Fruit fly (Drosophila melanogaster) whole organism, embryonic: ENCODE results near the gene Pcmt.

Source experiments
- Opbp ChIP-seq: fragments of 200-800 bp; sonication (Bioruptor generic); IDR thresholded peaks from 3 replicates; pipeline ENCODE4 v1.3.6; 2022; ENCODE audit warnings: missing biosample characterization, missing genetic modification characterization; ENCODE audit not compliant: partially characterized antibody
- inv ChIP-seq: fragments of 200-800 bp; sonication (Bioruptor generic); IDR thresholded peaks from 2 replicates; pipeline ENCODE4 v1.3.6; 2022; ENCODE audit warnings: missing biosample characterization, missing genetic modification characterization; ENCODE audit not compliant: partially characterized antibody
- seq ChIP-seq: fragments of 200-800 bp; sonication (Bioruptor generic); IDR thresholded peaks from 2 replicates; pipeline ENCODE4 v1.3.6; 2022; ENCODE audit warnings: missing biosample characterization, missing genetic modification characterization

- TF ChIP-seq Opbp (GFP tag; lab: Robert Waterston, UW) (peak; percentile 19; the same call in 1 of the 3 replicates), seq (no peak), inv (GFP tag; lab: Robert Waterston, UW) (no peak)
These were observed 9.3 kb upstream of the Pcmt start, which contains the start of gene Pi4KIIalpha for dm6 chr3R:5563420-5563819.
